Worm (Caenorhabditis elegans): ENCODE results near the gene ari-1.4.

ce11 chrIV:15526477-15526876 is 1.9 kb downstream of the ari-1.4 start:
- TF ChIP-seq unc-62 (GFP tag; optimal IDR thresholded peaks at IDR 0.05) (no peak), ztf-11 (tag; optimal IDR thresholded peaks at IDR 0.05) (no peak), aly-2 (tag; optimal IDR thresholded peaks at IDR 0.05) (no peak), nhr-12 (tag; optimal IDR thresholded peaks at IDR 0.05) (no peak), snpc-4 (tag; optimal IDR thresholded peaks at IDR 0.05) (peak; percentile 71), nhr-77 (tag; optimal IDR thresholded peaks at IDR 0.05) (no peak), fos-1 (tag; optimal IDR thresholded peaks at IDR 0.05) (no peak), tbx-2 (tag; optimal IDR thresholded peaks at IDR 0.05) (no peak), daf-12 (tag; optimal IDR thresholded peaks at IDR 0.05) (no peak), ama-1 (optimal IDR thresholded peaks at IDR 0.05) (no peak), nhr-25 (tag; optimal IDR thresholded peaks at IDR 0.05) (peak; percentile 44), ZK546.5 (tag; optimal IDR thresholded peaks at IDR 0.05) (no peak)
